6 worm cellular contexts compared by ENCODE assay signal in genomic region chrV:4486626-4487025, ce11.
A peak's percentile ranks its signal among the peaks of the same experiment; 100 is the strongest.
TF ChIP-seq lines count a peak whose summit lies in the region.

No protein-coding gene starts in this region.

TF ChIP-seq in whole organism, L1 larva, 84 proteins besides CTCF, POLR2A, EP300 and RAD21:
- TF ChIP-seq mef-2 (tag; optimal IDR thresholded peaks at IDR 0.05; lab: Kevin White, UChicago): no peak
- TF ChIP-seq ceh-88 (GFP tag; IDR thresholded peaks at IDR 0.05; lab: Robert Waterston, UW): no peak
- TF ChIP-seq efl-1 (optimal IDR thresholded peaks at IDR 0.05; lab: Kevin White, UChicago): no peak
- TF ChIP-seq efl-1 (GFP tag; optimal IDR thresholded peaks at IDR 0.05 in 1 of 2; lab: Kevin White, UChicago): peak in 1 of 2 experiments; percentile 1
- TF ChIP-seq ces-1 (GFP tag; optimal IDR thresholded peaks at IDR 0.05; lab: Kevin White, UChicago): no peak
- TF ChIP-seq C34B4.2 (tag; optimal IDR thresholded peaks at IDR 0.05; lab: Kevin White, UChicago): no peak
- no peak for TF ChIP-seq pag-3 (tag; optimal IDR thresholded peaks at IDR 0.05; lab: Kevin White, UChicago; ENCODE audit: borderline replicate concordance, insufficient read depth)
- TF ChIP-seq xbp-1 (tag; optimal IDR thresholded peaks at IDR 0.05; lab: Kevin White, UChicago): no peak
- no peak for TF ChIP-seq fkh-4 (tag; optimal IDR thresholded peaks at IDR 0.05; lab: Kevin White, UChicago; ENCODE audit: borderline replicate concordance)
- no peak for TF ChIP-seq hlh-17 (GFP tag; optimal IDR thresholded peaks at IDR 0.05; lab: Kevin White, UChicago; ENCODE audit: borderline replicate concordance)
- peak; percentile 24 for TF ChIP-seq nhr-90 (tag; optimal IDR thresholded peaks at IDR 0.05; lab: Kevin White, UChicago; ENCODE audit: poor library complexity)
- TF ChIP-seq nhr-76 (tag; optimal IDR thresholded peaks at IDR 0.05; lab: Kevin White, UChicago): no peak

TF ChIP-seq in whole organism, L3 larva, 47 proteins besides CTCF, POLR2A, EP300 and RAD21:
- TF ChIP-seq ama-1 (optimal IDR thresholded peaks at IDR 0.05; lab: Kevin White, UChicago) (peak; percentile 61), jun-1 (tag; optimal IDR thresholded peaks at IDR 0.05; lab: Kevin White, UChicago) (no peak), aly-2 (tag; optimal IDR thresholded peaks at IDR 0.05; lab: Kevin White, UChicago) (no peak), nhr-237 (tag; optimal IDR thresholded peaks at IDR 0.05; lab: Kevin White, UChicago) (no peak), R02D3.7 (tag; optimal IDR thresholded peaks at IDR 0.05; lab: Kevin White, UChicago) (no peak), fos-1 (tag; optimal IDR thresholded peaks at IDR 0.05; lab: Kevin White, UChicago) (no peak), elt-2 (tag; optimal IDR thresholded peaks at IDR 0.05; lab: Kevin White, UChicago) (peak; percentile 1)

TF ChIP-seq in whole organism, L4 larva, 104 proteins besides CTCF, POLR2A, EP300 and RAD21:
- peak; percentile 28 for TF ChIP-seq aha-1 (tag; lab: Kevin White, UChicago)
- peak; percentile 62 for TF ChIP-seq ama-1 (optimal IDR thresholded peaks at IDR 0.05; lab: Kevin White, UChicago)
- TF ChIP-seq lin-38 (GFP tag; IDR thresholded peaks at IDR 0.05; lab: Robert Waterston, UW): no peak

TF ChIP-seq in whole organism, late embryonic, 69 proteins besides CTCF, POLR2A, EP300 and RAD21:
- TF ChIP-seq gmeb-2 (tag; optimal IDR thresholded peaks at IDR 0.05; lab: Kevin White, UChicago) (no peak), unc-55 (GFP tag; optimal IDR thresholded peaks at IDR 0.05; lab: Kevin White, UChicago) (peak; percentile 17)

TF ChIP-seq in whole organism, mixed stage, embryonic, 35 proteins besides CTCF, POLR2A, EP300 and RAD21:
- TF ChIP-seq nhr-2 (tag; optimal IDR thresholded peaks at IDR 0.05; lab: Kevin White, UChicago) (peak; percentile 54), unc-62 (GFP tag; optimal IDR thresholded peaks at IDR 0.05; lab: Kevin White, UChicago) (peak; percentile 17), ceh-39 (tag; optimal IDR thresholded peaks at IDR 0.05; lab: Kevin White, UChicago) (no peak), nhr-12 (tag; optimal IDR thresholded peaks at IDR 0.05; lab: Kevin White, UChicago) (no peak), cnd-1 (tag; optimal IDR thresholded peaks at IDR 0.05; lab: Kevin White, UChicago) (no peak), hlh-1 (tag; optimal IDR thresholded peaks at IDR 0.05; lab: Kevin White, UChicago) (no peak), lsy-2 (tag; optimal IDR thresholded peaks at IDR 0.05; lab: Kevin White, UChicago) (no peak), ces-1 (GFP tag; optimal IDR thresholded peaks at IDR 0.05; lab: Kevin White, UChicago) (no peak), drap-1 (GFP tag; optimal IDR thresholded peaks at IDR 0.05; lab: Kevin White, UChicago) (no peak)

TF ChIP-seq in whole organism, young adult, 124 proteins besides CTCF, POLR2A, EP300 and RAD21:
- peak; percentile 46 for TF ChIP-seq unc-62 (GFP tag; optimal IDR thresholded peaks at IDR 0.05; lab: Kevin White, UChicago)
- no peak for TF ChIP-seq mel-28 (tag; optimal IDR thresholded peaks at IDR 0.05; lab: Kevin White, UChicago; ENCODE audit: borderline replicate concordance)
